Worm (Caenorhabditis elegans): ENCODE results near the gene W03G1.2.

- TF ChIP-seq nhr-12 (tag; optimal IDR thresholded peaks at IDR 0.05) (no peak), snpc-4 (tag; optimal IDR thresholded peaks at IDR 0.05) (no peak), nhr-28 (tag; optimal IDR thresholded peaks at IDR 0.05) (no peak), mab-5 (tag; optimal IDR thresholded peaks at IDR 0.05) (no peak), nhr-76 (tag; optimal IDR thresholded peaks at IDR 0.05) (no peak), blmp-1 (tag; optimal IDR thresholded peaks at IDR 0.05) (no peak), unc-62 (GFP tag; optimal IDR thresholded peaks at IDR 0.05) (no peak), lin-13 (tag; optimal IDR thresholded peaks at IDR 0.05) (no peak), hlh-1 (tag; optimal IDR thresholded peaks at IDR 0.05) (no peak), elt-3 (tag; optimal IDR thresholded peaks at IDR 0.05) (no peak)
Observed at ce11 chrIV:572487-572886, 48.0 kb downstream of the W03G1.2 start, which contains the start of gene gex-2.

All from whole organism, mixed stage, embryonic.